Worm (Caenorhabditis elegans) whole organism, early embryonic: ENCODE data around the gene Y47D7A.11.

Experiments used
- B0310.2 ChIP-seq: sonication (generic microtip); optimal IDR thresholded peaks from 2 replicates; lab custom pipeline; 2016; ENCODE audit warnings: mild to moderate bottlenecking, missing genetic modification characterization, missing compliant biosample characterization
- aly-1 ChIP-seq: sonication (generic microtip); optimal IDR thresholded peaks from 2 replicates; lab custom pipeline; 2016; ENCODE audit warnings: missing genetic modification characterization, missing compliant biosample characterization
- ama-1 ChIP-seq: fragments of 150-350 bp; optimal IDR thresholded peaks from 2 replicates; lab custom pipeline; 2014
- flt-1 ChIP-seq: fragments of 200-800 bp; sonication (Bioruptor generic); IDR thresholded peaks from 2 replicates; pipeline ENCODE4 v1.3.6; 2022; ENCODE audit warnings: missing genetic modification characterization, missing compliant biosample characterization
- hmbx-1 ChIP-seq: sonication (generic microtip); optimal IDR thresholded peaks from 2 replicates; lab custom pipeline; 2016; ENCODE audit warnings: mild to moderate bottlenecking, missing genetic modification characterization, missing compliant biosample characterization
- hmg-4 ChIP-seq: fragments of 200-800 bp; sonication (Bioruptor generic); optimal IDR thresholded peaks from 2 replicates; lab custom pipeline; 2018; ENCODE audit warnings: mild to moderate bottlenecking, missing genetic modification characterization, missing compliant biosample characterization
- tbx-11 ChIP-seq: fragments of 200-800 bp; sonication (Bioruptor generic); IDR thresholded peaks from 2 replicates; pipeline ENCODE4 v1.3.6; 2022; ENCODE audit warnings: missing genetic modification characterization, missing compliant biosample characterization
- tra-4 ChIP-seq: sonication (generic microtip); optimal IDR thresholded peaks from 2 replicates; lab custom pipeline; 2017; ENCODE audit warnings: missing genetic modification characterization, missing compliant biosample characterization

DNA sequence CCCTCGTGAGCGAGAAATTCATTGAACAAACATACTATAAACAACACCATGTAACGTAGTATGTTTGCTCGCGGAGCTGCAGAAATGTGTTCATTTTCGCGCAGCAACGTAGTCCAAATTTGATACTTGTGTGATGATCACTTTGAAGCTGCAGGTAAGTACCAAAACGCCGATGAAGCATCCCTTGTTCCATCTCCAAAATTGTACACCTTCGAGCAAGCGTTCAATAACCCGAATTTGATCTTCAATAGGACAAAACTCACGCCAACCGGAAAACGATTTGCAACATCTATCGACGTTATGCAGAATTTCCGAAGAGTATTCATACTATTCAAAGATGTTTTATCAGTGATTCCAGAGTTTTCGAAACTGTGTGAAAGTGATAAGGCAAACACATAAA, 17.5 kb downstream of the Y47D7A.11 start, which contains the start of gene Y47D7A.3:
- no peak for TF ChIP-seq B0310.2 (tag; lab: Kevin White, UChicago)
- no peak for TF ChIP-seq hmbx-1 (tag; lab: Kevin White, UChicago)
- TF ChIP-seq aly-1 (tag; lab: Kevin White, UChicago), result no peak
- no peak for TF ChIP-seq ama-1 (lab: Kevin White, UChicago)
- TF ChIP-seq hmg-4, result no peak
- TF ChIP-seq tbx-11 (GFP tag; lab: Robert Waterston, UW), result no peak
- TF ChIP-seq flt-1, result no peak
- no peak for TF ChIP-seq tra-4 (tag; lab: Kevin White, UChicago)
